Fruit fly (Drosophila melanogaster) whole organism, embryonic: ENCODE results near the gene CG33795.

Experiments
- ATbp ChIP-seq: fragments of 200-800 bp; sonication (Bioruptor generic); optimal IDR thresholded peaks from 2 replicates; lab custom pipeline; 2017; ENCODE audit warnings: missing biosample characterization, mild to moderate bottlenecking, missing genetic modification characterization, missing genetic modification reagents
- Atf-2 ChIP-seq: fragments of 200-800 bp; sonication (Bioruptor generic); optimal IDR thresholded peaks from 2 replicates; lab custom pipeline; 2016; ENCODE audit warnings: missing biosample characterization, missing genetic modification characterization
- B-H2 ChIP-seq: fragments of 200-800 bp; sonication (Bioruptor generic); optimal IDR thresholded peaks from 2 replicates; lab custom pipeline; 2018; ENCODE audit warnings: missing biosample characterization, mild to moderate bottlenecking, missing genetic modification characterization
- CG11696 ChIP-seq: fragments of 200-800 bp; sonication (Bioruptor generic); IDR thresholded peaks from 2 replicates; pipeline ENCODE4 v1.3.6; 2022; ENCODE audit warnings: missing biosample characterization, missing genetic modification characterization
- CG12155 ChIP-seq: fragments of 200-800 bp; sonication (Bioruptor generic); optimal IDR thresholded peaks from 3 replicates; lab custom pipeline; 2016; ENCODE audit warnings: missing biosample characterization, missing genetic modification characterization
- CG12299 ChIP-seq: fragments of 200-800 bp; sonication (Bioruptor generic); optimal IDR thresholded peaks from 2 replicates; lab custom pipeline; 2018; ENCODE audit warnings: missing biosample characterization, mild to moderate bottlenecking, missing genetic modification characterization
- CG1233 ChIP-seq: fragments of 200-800 bp; sonication (Bioruptor generic); optimal IDR thresholded peaks from 4 replicates; lab custom pipeline; 2018; ENCODE audit warnings: missing biosample characterization, mild to moderate bottlenecking, missing genetic modification characterization
- CG12391 ChIP-seq: fragments of 200-800 bp; sonication (Bioruptor generic); optimal IDR thresholded peaks from 3 replicates; lab custom pipeline; 2018; ENCODE audit warnings: missing biosample characterization, mild to moderate bottlenecking, missing genetic modification characterization, moderate library complexity
- CG15011 ChIP-seq: fragments of 200-800 bp; sonication (Bioruptor generic); optimal IDR thresholded peaks from 3 replicates; lab custom pipeline; 2018; ENCODE audit warnings: missing biosample characterization, mild to moderate bottlenecking, missing genetic modification characterization
- CG18476 ChIP-seq: fragments of 200-800 bp; sonication (Bioruptor generic); optimal IDR thresholded peaks from 2 replicates; lab custom pipeline; 2016; ENCODE audit warnings: missing biosample characterization, mild to moderate bottlenecking, missing genetic modification characterization
- CG2120 ChIP-seq: fragments of 200-800 bp; sonication (Bioruptor generic); optimal IDR thresholded peaks from 3 replicates; lab custom pipeline; 2016; ENCODE audit warnings: missing biosample characterization, missing genetic modification characterization
- CG3281 ChIP-seq: fragments of 200-800 bp; sonication (Bioruptor generic); optimal IDR thresholded peaks from 3 replicates; lab custom pipeline; 2017; ENCODE audit warnings: missing biosample characterization, mild to moderate bottlenecking, missing genetic modification characterization
- CG4282 ChIP-seq: fragments of 200-800 bp; sonication (Bioruptor generic); optimal IDR thresholded peaks from 2 replicates; lab custom pipeline; 2016; ENCODE audit warnings: missing biosample characterization, missing genetic modification characterization
- CG5953 ChIP-seq: fragments of 200-800 bp; sonication (Bioruptor generic); IDR thresholded peaks from 2 replicates; pipeline ENCODE4 v1.3.6; 2022; ENCODE audit warnings: missing biosample characterization, missing genetic modification characterization
- CG6689 ChIP-seq: fragments of 200-800 bp; sonication (Bioruptor generic); IDR thresholded peaks from 2 replicates; pipeline ENCODE4 v1.3.6; 2022; ENCODE audit warnings: missing biosample characterization, missing genetic modification characterization
- CG6791 ChIP-seq: fragments of 200-800 bp; sonication (Bioruptor generic); IDR thresholded peaks from 3 replicates; pipeline ENCODE4 v1.3.6; 2022; ENCODE audit warnings: missing biosample characterization, missing genetic modification characterization; ENCODE audit not compliant: partially characterized antibody
- CG8089 ChIP-seq: fragments of 200-800 bp; sonication (Bioruptor generic); optimal IDR thresholded peaks from 3 replicates; lab custom pipeline; 2016; ENCODE audit warnings: missing biosample characterization, missing genetic modification characterization
- CG8290 ChIP-seq, 3 experiments: fragments of 200-800 bp; sonication (Bioruptor generic); optimal IDR thresholded peaks; 2 replicates each; lab custom pipeline; 2016 to 2019; ENCODE audit warnings: missing biosample characterization in 3 of 3, missing genetic modification characterization in 3 of 3, mild to moderate bottlenecking in 2 of 3, moderate library complexity in 1 of 3
- CG9932 ChIP-seq: fragments of 200-800 bp; sonication (Bioruptor generic); IDR thresholded peaks from 2 replicates; pipeline ENCODE4 v1.3.6; 2022; ENCODE audit warnings: missing biosample characterization, missing genetic modification characterization
- CrebB ChIP-seq: fragments of 200-800 bp; sonication (Bioruptor generic); optimal IDR thresholded peaks from 3 replicates; lab custom pipeline; 2018; ENCODE audit warnings: missing biosample characterization, mild to moderate bottlenecking, missing genetic modification characterization
- Fer3 ChIP-seq: fragments of 200-800 bp; sonication (Bioruptor generic); optimal IDR thresholded peaks from 2 replicates; lab custom pipeline; 2018; ENCODE audit warnings: missing biosample characterization, mild to moderate bottlenecking, missing genetic modification characterization, moderate library complexity
- Hmr ChIP-seq: fragments of 200-800 bp; sonication (Bioruptor generic); optimal IDR thresholded peaks from 3 replicates; lab custom pipeline; 2017; ENCODE audit warnings: mild to moderate bottlenecking, missing biosample characterization, missing genetic modification reagents, missing genetic modification characterization
- Lhr ChIP-seq: fragments of 200-800 bp; sonication (Bioruptor generic); optimal IDR thresholded peaks from 3 replicates; lab custom pipeline; 2017; ENCODE audit warnings: mild to moderate bottlenecking, missing biosample characterization, missing genetic modification reagents, missing genetic modification characterization
- Myb ChIP-seq: fragments of 200-800 bp; sonication (Bioruptor generic); optimal IDR thresholded peaks from 2 replicates; lab custom pipeline; 2016; ENCODE audit warnings: missing biosample characterization, missing genetic modification characterization
- Neu2 ChIP-seq: fragments of 200-800 bp; sonication (Bioruptor generic); optimal IDR thresholded peaks from 3 replicates; lab custom pipeline; 2016; ENCODE audit warnings: missing biosample characterization, missing genetic modification characterization, borderline replicate concordance
- Oaz ChIP-seq: fragments of 200-800 bp; sonication (Bioruptor generic); IDR thresholded peaks from 2 replicates; pipeline ENCODE4 v1.3.6; 2022; ENCODE audit warnings: missing biosample characterization, missing genetic modification characterization
- Scr ChIP-seq: fragments of 200-800 bp; sonication (Bioruptor generic); IDR thresholded peaks from 2 replicates; pipeline ENCODE4 v1.3.6; 2022; ENCODE audit warnings: missing biosample characterization, missing genetic modification characterization; ENCODE audit not compliant: partially characterized antibody
- Usf ChIP-seq: fragments of 200-800 bp; sonication (Bioruptor generic); optimal IDR thresholded peaks from 2 replicates; lab custom pipeline; 2017; ENCODE audit warnings: missing genotype, missing biosample characterization, missing genetic modification characterization
- ab ChIP-seq: fragments of 200-800 bp; sonication (Bioruptor generic); optimal IDR thresholded peaks from 2 replicates; lab custom pipeline; 2016; ENCODE audit warnings: missing biosample characterization, missing genetic modification characterization
- ap ChIP-seq: fragments of 200-800 bp; sonication (Bioruptor generic); IDR thresholded peaks from 2 replicates; pipeline ENCODE4 v1.3.6; 2022; ENCODE audit warnings: missing biosample characterization, missing genetic modification characterization
- br ChIP-seq: fragments of >200 bp; optimal IDR thresholded peaks from 2 replicates; lab custom pipeline; 2017
- chif ChIP-seq, 2 experiments: fragments of 200-800 bp; sonication (Bioruptor generic); optimal IDR thresholded peaks; 3 replicates each; lab custom pipeline; 2016; ENCODE audit warnings: missing biosample characterization in 2 of 2, missing genetic modification characterization in 2 of 2
- cwo ChIP-seq: fragments of 200-800 bp; sonication (Bioruptor generic); optimal IDR thresholded peaks from 3 replicates; lab custom pipeline; 2017; ENCODE audit warnings: missing biosample characterization, missing genetic modification characterization, mild to moderate bottlenecking, moderate library complexity, missing genetic modification reagents
- en ChIP-seq: fragments of 200-800 bp; sonication (Bioruptor generic); optimal IDR thresholded peaks from 2 replicates; lab custom pipeline; 2016; ENCODE audit warnings: missing biosample characterization, missing genetic modification characterization
- gcm ChIP-seq: fragments of 200-800 bp; sonication (Bioruptor generic); optimal IDR thresholded peaks from 2 replicates; lab custom pipeline; 2019; ENCODE audit warnings: missing biosample characterization, mild to moderate bottlenecking, missing genetic modification characterization, moderate library complexity
- gsb ChIP-seq: fragments of 200-800 bp; sonication (Bioruptor generic); IDR thresholded peaks from 2 replicates; pipeline ENCODE4 v1.3.6; 2022; ENCODE audit warnings: missing biosample characterization, missing genetic modification characterization
- jigr1 ChIP-seq: fragments of 200-800 bp; sonication (Bioruptor generic); IDR thresholded peaks from 3 replicates; pipeline ENCODE4 v1.3.6; 2022; ENCODE audit warnings: missing biosample characterization, missing genetic modification characterization
- kah ChIP-seq: fragments of 200-800 bp; sonication (Bioruptor generic); optimal IDR thresholded peaks from 2 replicates; lab custom pipeline; 2018; ENCODE audit warnings: missing biosample characterization, mild to moderate bottlenecking, missing genetic modification characterization
- klu ChIP-seq: fragments of 200-800 bp; sonication (Bioruptor generic); IDR thresholded peaks from 2 replicates; pipeline ENCODE4 v1.3.6; 2022; ENCODE audit warnings: missing biosample characterization, missing genetic modification characterization
- lov ChIP-seq, 2 experiments: fragments of 200-800 bp in 1 of 2; fragments of >200 bp in 1 of 2; sonication (Bioruptor generic) in 1 of 2; IDR thresholded peaks in 1 of 2; optimal IDR thresholded peaks in 1 of 2; 2 replicates in 1 of 2; 3 replicates in 1 of 2; pipeline versions ENCODE4 v1.3.6 to Lab custom; 2017 to 2022; ENCODE audit warnings: missing biosample characterization in 1 of 2, missing genetic modification characterization in 1 of 2
- mam ChIP-seq: fragments of 200-800 bp; sonication (Bioruptor generic); optimal IDR thresholded peaks from 3 replicates; lab custom pipeline; 2016; ENCODE audit warnings: missing biosample characterization, missing genetic modification characterization
- nom ChIP-seq: fragments of 200-800 bp; sonication (Bioruptor generic); optimal IDR thresholded peaks from 2 replicates; lab custom pipeline; 2017; ENCODE audit warnings: missing biosample characterization, missing genetic modification characterization, mild to moderate bottlenecking, moderate library complexity, missing genetic modification reagents
- psq ChIP-seq: fragments of 200-800 bp; sonication (Bioruptor generic); optimal IDR thresholded peaks from 2 replicates; lab custom pipeline; 2017; ENCODE audit warnings: missing biosample characterization, missing genetic modification characterization
- run ChIP-seq: fragments of 200-800 bp; sonication (Bioruptor generic); optimal IDR thresholded peaks from 3 replicates; lab custom pipeline; 2018; ENCODE audit warnings: missing biosample characterization, mild to moderate bottlenecking, missing genetic modification characterization
- sisA ChIP-seq: fragments of 200-800 bp; sonication (Bioruptor generic); IDR thresholded peaks from 2 replicates; pipeline ENCODE4 v1.3.6; 2022; ENCODE audit warnings: missing biosample characterization, missing genetic modification characterization
- toy ChIP-seq: fragments of 200-800 bp; sonication (Bioruptor generic); IDR thresholded peaks from 2 replicates; pipeline ENCODE4 v1.3.6; 2022; ENCODE audit warnings: missing biosample characterization, missing genetic modification characterization
- trh ChIP-seq: fragments of 200-800 bp; sonication (Bioruptor generic); optimal IDR thresholded peaks from 2 replicates; lab custom pipeline; 2016; ENCODE audit warnings: missing biosample characterization, missing genetic modification characterization
- wek ChIP-seq: fragments of 200-800 bp; sonication (Bioruptor generic); optimal IDR thresholded peaks from 3 replicates; lab custom pipeline; 2018; ENCODE audit warnings: missing biosample characterization, mild to moderate bottlenecking, missing genetic modification characterization, moderate library complexity
- z ChIP-seq: fragments of 200-800 bp; sonication (Bioruptor generic); IDR thresholded peaks from 3 replicates; pipeline ENCODE4 v1.3.6; 2022; ENCODE audit warnings: missing biosample characterization, missing genetic modification characterization

The CG33795 gene

dm6 chr3L:16160420-16161069 is 10.6 kb downstream of the CG33795 start (continued):
- TF ChIP-seq CG6689 (GFP tag; lab: Robert Waterston, UW) (0 out of 2 replicates have a peak, but pooled peaks have one; percentile 25), chif (GFP tag; optimal IDR thresholded peaks at IDR 0.05; lab: Kevin White, UChicago) (peak; percentile 31 to 50), CG8290 (GFP tag; optimal IDR thresholded peaks at IDR 0.05; lab: Kevin White, UChicago) (no peak), CG8290 (tag; optimal IDR thresholded peaks at IDR 0.05; lab: Kevin White, UChicago) (peak in 1 of 2 experiments; percentile 52), klu (GFP tag; lab: Robert Waterston, UW) (peak; percentile 59), CG6791 (GFP tag; lab: Robert Waterston, UW) (no peak), Hmr (GFP tag; lab: Kevin White, UChicago) (peak; percentile 81), gsb (no peak), cwo (GFP tag; lab: Kevin White, UChicago) (peak; percentile 75), ATbp (GFP tag; lab: Kevin White, UChicago) (peak; percentile 34), psq (GFP tag; lab: Kevin White, UChicago) (no peak), CG9932 (GFP tag; lab: Robert Waterston, UW) (peak; percentile 56), CG12155 (peak; percentile 60), mam (GFP tag; lab: Kevin White, UChicago) (peak; percentile 77), CG15011 (GFP tag; lab: Kevin White, UChicago) (peak; percentile 42), Fer3 (peak; percentile 72), Atf-2 (GFP tag; lab: Kevin White, UChicago) (peak; percentile 35), z (no peak), CG3281 (GFP tag; lab: Kevin White, UChicago) (peak; percentile 77), Lhr (GFP tag; lab: Kevin White, UChicago) (peak; percentile 1), toy (no peak), CG1233 (peak; percentile 20), Oaz (GFP tag; lab: Robert Waterston, UW) (peak; percentile 13; the same call in 1 of the 2 replicates), Usf (GFP tag; lab: Kevin White, UChicago) (peak; percentile 42), CG5953 (GFP tag; lab: Robert Waterston, UW) (no peak), CG12391 (tag; lab: Kevin White, UChicago) (peak; percentile 63), CG2120 (GFP tag; lab: Kevin White, UChicago) (peak; percentile 89), en (GFP tag; lab: Kevin White, UChicago) (no peak), CrebB (no peak), run (tag; lab: Kevin White, UChicago) (peak; percentile 4), wek (no peak), nom (GFP tag; lab: Kevin White, UChicago) (no peak), CG8089 (GFP tag; lab: Kevin White, UChicago) (peak; percentile 17), br (lab: Kevin White, UChicago) (no peak), trh (GFP tag; lab: Kevin White, UChicago) (no peak), CG4282 (no peak), jigr1 (GFP tag; lab: Robert Waterston, UW) (no peak), B-H2 (GFP tag; lab: Kevin White, UChicago) (peak; percentile 52), Scr (GFP tag; lab: Robert Waterston, UW) (no peak), ab (GFP tag; lab: Kevin White, UChicago) (no peak), CG11696 (GFP tag; lab: Robert Waterston, UW) (no peak), Myb (GFP tag; lab: Kevin White, UChicago) (peak; percentile 43), sisA (peak; percentile 48; the same call in 1 of the 2 replicates), CG18476 (GFP tag; lab: Kevin White, UChicago) (no peak), gcm (GFP tag; lab: Kevin White, UChicago) (no peak), lov (optimal IDR thresholded peaks at IDR 0.05; lab: Kevin White, UChicago) (no peak), lov (GFP tag; IDR thresholded peaks at IDR 0.05; lab: Robert Waterston, UW) (no peak), ap (GFP tag; lab: Robert Waterston, UW) (0 out of 2 replicates have a peak, but pooled peaks have one; percentile 26), Neu2 (GFP tag; lab: Kevin White, UChicago) (no peak), CG12299 (tag; lab: Kevin White, UChicago) (no peak), kah (GFP tag; lab: Kevin White, UChicago) (peak; percentile 4)
